Fruit fly (Drosophila melanogaster) whole organism, embryonic: ENCODE results near the gene Elba2.
A peak's percentile ranks its signal among the peaks of the same experiment; 100 is the strongest.

Experiments
- Asciz ChIP-seq: fragments of 200-800 bp; sonication (Bioruptor generic); optimal IDR thresholded peaks from 2 replicates; lab custom pipeline; 2017; ENCODE audit warnings: missing biosample characterization, mild to moderate bottlenecking, missing genetic modification characterization, missing genetic modification reagents
- BEAF-32 ChIP-seq: fragments of 200-800 bp; sonication (Bioruptor generic); optimal IDR thresholded peaks from 3 replicates; lab custom pipeline; 2017; ENCODE audit warnings: missing biosample characterization, missing genetic modification characterization, mild to moderate bottlenecking, moderate library complexity, missing genetic modification reagents
- Bgb ChIP-seq: fragments of 200-800 bp; sonication (Bioruptor generic); IDR thresholded peaks from 2 replicates; pipeline ENCODE4 v1.3.6; 2022; ENCODE audit warnings: missing biosample characterization, missing genetic modification characterization; ENCODE audit not compliant: partially characterized antibody
- CG10543 ChIP-seq: fragments of 200-800 bp; sonication (Bioruptor generic); optimal IDR thresholded peaks from 3 replicates; lab custom pipeline; 2017; ENCODE audit warnings: missing biosample characterization, mild to moderate bottlenecking, missing genetic modification characterization, moderate library complexity
- CG10565 ChIP-seq: fragments of 200-800 bp; sonication (Bioruptor generic); optimal IDR thresholded peaks from 3 replicates; lab custom pipeline; 2016; ENCODE audit warnings: missing biosample characterization, mild to moderate bottlenecking, missing genetic modification characterization
- CG10654 ChIP-seq: fragments of 200-800 bp; sonication (Bioruptor generic); optimal IDR thresholded peaks from 2 replicates; lab custom pipeline; 2016; ENCODE audit warnings: missing biosample characterization, missing genetic modification characterization
- CG10959 ChIP-seq: fragments of 200-800 bp; sonication (Bioruptor generic); IDR thresholded peaks from 2 replicates; pipeline ENCODE4 v1.3.6; 2022; ENCODE audit warnings: missing biosample characterization, missing genetic modification characterization
- CG10979 ChIP-seq: fragments of 200-800 bp; sonication (Bioruptor generic); optimal IDR thresholded peaks from 2 replicates; lab custom pipeline; 2018; ENCODE audit warnings: missing biosample characterization, mild to moderate bottlenecking, missing genetic modification characterization, moderate library complexity
- CG12659 ChIP-seq: fragments of 200-800 bp; sonication (Bioruptor generic); optimal IDR thresholded peaks from 3 replicates; lab custom pipeline; 2017; ENCODE audit warnings: mild to moderate bottlenecking, missing biosample characterization, missing genetic modification reagents, missing genetic modification characterization
- CG14710 ChIP-seq: fragments of 200-800 bp; sonication (Bioruptor generic); optimal IDR thresholded peaks from 3 replicates; lab custom pipeline; 2019; ENCODE audit warnings: missing biosample characterization, mild to moderate bottlenecking, missing genetic modification characterization, moderate library complexity
- CG1603 ChIP-seq: fragments of 200-800 bp; sonication (Bioruptor generic); optimal IDR thresholded peaks from 2 replicates; lab custom pipeline; 2019; ENCODE audit warnings: missing biosample characterization, mild to moderate bottlenecking, missing genetic modification characterization, moderate library complexity
- CG17385 ChIP-seq: fragments of 200-800 bp; sonication (Bioruptor generic); optimal IDR thresholded peaks from 3 replicates; lab custom pipeline; 2018; ENCODE audit warnings: missing biosample characterization, mild to moderate bottlenecking, missing genetic modification characterization
- CG17829 ChIP-seq: fragments of 200-800 bp; optimal IDR thresholded peaks from 2 replicates; lab custom pipeline; 2019; ENCODE audit warnings: missing biosample characterization, mild to moderate bottlenecking, missing genetic modification characterization, moderate library complexity
- CG18011 ChIP-seq: fragments of 200-800 bp; sonication (Bioruptor generic); optimal IDR thresholded peaks from 2 replicates; lab custom pipeline; 2017; ENCODE audit warnings: missing biosample characterization, missing genetic modification characterization, mild to moderate bottlenecking, moderate library complexity, missing genotype
- CG1832 ChIP-seq: fragments of 200-800 bp; sonication (Bioruptor generic); optimal IDR thresholded peaks from 2 replicates; lab custom pipeline; 2017; ENCODE audit warnings: missing biosample characterization, mild to moderate bottlenecking, missing genetic modification characterization, inconsistent platforms
- CG18476 ChIP-seq: fragments of 200-800 bp; sonication (Bioruptor generic); optimal IDR thresholded peaks from 2 replicates; lab custom pipeline; 2016; ENCODE audit warnings: missing biosample characterization, mild to moderate bottlenecking, missing genetic modification characterization
- CG18764 ChIP-seq: fragments of 200-800 bp; sonication (Bioruptor generic); optimal IDR thresholded peaks from 3 replicates; lab custom pipeline; 2016; ENCODE audit warnings: missing biosample characterization, missing genetic modification characterization
- CG2678 ChIP-seq: fragments of 200-800 bp; sonication (Bioruptor generic); optimal IDR thresholded peaks from 3 replicates; lab custom pipeline; 2019; ENCODE audit warnings: missing biosample characterization, mild to moderate bottlenecking, missing genetic modification characterization, moderate library complexity
- CG2712 ChIP-seq: fragments of 200-800 bp; optimal IDR thresholded peaks from 3 replicates; lab custom pipeline; 2019; ENCODE audit warnings: missing biosample characterization, mild to moderate bottlenecking, missing genetic modification characterization, moderate library complexity
- CG30403 ChIP-seq: fragments of 200-800 bp; sonication (Bioruptor generic); optimal IDR thresholded peaks from 3 replicates; lab custom pipeline; 2016; ENCODE audit warnings: missing biosample characterization, missing genetic modification characterization
- CG33557 ChIP-seq: fragments of 200-800 bp; sonication (Bioruptor generic); optimal IDR thresholded peaks from 2 replicates; lab custom pipeline; 2019; ENCODE audit warnings: missing biosample characterization, mild to moderate bottlenecking, missing genetic modification characterization, moderate library complexity
- CG34224 ChIP-seq: fragments of 200-800 bp; sonication (Bioruptor generic); IDR thresholded peaks from 3 replicates; pipeline ENCODE4 v1.3.6; 2022; ENCODE audit warnings: missing biosample characterization, missing genetic modification characterization; ENCODE audit not compliant: partially characterized antibody
- CG34376 ChIP-seq: fragments of 200-800 bp; sonication (Bioruptor generic); optimal IDR thresholded peaks from 2 replicates; lab custom pipeline; 2018; ENCODE audit warnings: missing biosample characterization, mild to moderate bottlenecking, missing genetic modification characterization
- CG4707 ChIP-seq: fragments of 200-800 bp; sonication (Bioruptor generic); optimal IDR thresholded peaks from 2 replicates; lab custom pipeline; 2018; ENCODE audit warnings: missing biosample characterization, mild to moderate bottlenecking, missing genetic modification characterization, moderate library complexity
- CG6689 ChIP-seq: fragments of 200-800 bp; sonication (Bioruptor generic); IDR thresholded peaks from 2 replicates; pipeline ENCODE4 v1.3.6; 2022; ENCODE audit warnings: missing biosample characterization, missing genetic modification characterization
- CG6791 ChIP-seq: fragments of 200-800 bp; sonication (Bioruptor generic); IDR thresholded peaks from 3 replicates; pipeline ENCODE4 v1.3.6; 2022; ENCODE audit warnings: missing biosample characterization, missing genetic modification characterization; ENCODE audit not compliant: partially characterized antibody
- CG6854 ChIP-seq: fragments of 200-800 bp; sonication (Bioruptor generic); optimal IDR thresholded peaks from 3 replicates; lab custom pipeline; 2017; ENCODE audit warnings: missing biosample characterization, mild to moderate bottlenecking, missing genetic modification characterization
- CG7839 ChIP-seq: fragments of 200-800 bp; sonication (Bioruptor generic); optimal IDR thresholded peaks from 3 replicates; lab custom pipeline; 2018; ENCODE audit warnings: missing biosample characterization, mild to moderate bottlenecking, missing genetic modification characterization, moderate library complexity
- CTCF ChIP-seq: fragments of 200-800 bp; sonication (Bioruptor generic); optimal IDR thresholded peaks from 2 replicates; lab custom pipeline; 2017; ENCODE audit warnings: missing biosample characterization, mild to moderate bottlenecking, missing genetic modification characterization, moderate library complexity
- CoRest ChIP-seq: fragments of 200-800 bp; sonication (Bioruptor generic); optimal IDR thresholded peaks from 3 replicates; lab custom pipeline; 2018; ENCODE audit warnings: missing biosample characterization, mild to moderate bottlenecking, missing genetic modification characterization, moderate library complexity
- D19B ChIP-seq: fragments of 200-800 bp; sonication (Bioruptor generic); optimal IDR thresholded peaks from 2 replicates; lab custom pipeline; 2017; ENCODE audit warnings: missing biosample characterization, mild to moderate bottlenecking, missing genetic modification characterization
- Dip2 ChIP-seq: fragments of 200-800 bp; sonication (Bioruptor generic); IDR thresholded peaks from 2 replicates; pipeline ENCODE4 v1.3.6; 2022; ENCODE audit warnings: missing biosample characterization, missing genetic modification characterization
- Elba2 ChIP-seq: fragments of 200-800 bp; sonication (Bioruptor generic); optimal IDR thresholded peaks from 3 replicates; lab custom pipeline; 2016; ENCODE audit warnings: missing biosample characterization, missing genetic modification characterization
- Hey ChIP-seq: fragments of 200-800 bp; sonication (Bioruptor generic); optimal IDR thresholded peaks from 3 replicates; lab custom pipeline; 2018; ENCODE audit warnings: missing biosample characterization, mild to moderate bottlenecking, missing genetic modification characterization
- HmgD ChIP-seq: fragments of 200-800 bp; sonication (Bioruptor generic); optimal IDR thresholded peaks from 3 replicates; lab custom pipeline; 2016; ENCODE audit warnings: missing biosample characterization, missing genetic modification characterization
- Mad ChIP-seq: fragments of 200-800 bp; sonication (Bioruptor generic); optimal IDR thresholded peaks from 2 replicates; lab custom pipeline; 2016; ENCODE audit warnings: missing biosample characterization, missing genetic modification characterization
- Sox100B ChIP-seq: fragments of 200-800 bp; sonication (Bioruptor generic); optimal IDR thresholded peaks from 3 replicates; lab custom pipeline; 2018; ENCODE audit warnings: missing biosample characterization, mild to moderate bottlenecking, missing genetic modification characterization
- Ssrp ChIP-seq: fragments of 200-800 bp; sonication (Bioruptor generic); optimal IDR thresholded peaks from 2 replicates; lab custom pipeline; 2018; ENCODE audit warnings: missing biosample characterization, mild to moderate bottlenecking, missing genetic modification characterization, moderate library complexity
- Taf1 ChIP-seq: fragments of 200-800 bp; sonication (Bioruptor generic); IDR thresholded peaks from 2 replicates; pipeline ENCODE4 v1.3.6; 2022; ENCODE audit warnings: missing biosample characterization, missing genetic modification characterization
- ap ChIP-seq: fragments of 200-800 bp; sonication (Bioruptor generic); IDR thresholded peaks from 2 replicates; pipeline ENCODE4 v1.3.6; 2022; ENCODE audit warnings: missing biosample characterization, missing genetic modification characterization
- crp ChIP-seq, 2 experiments: fragments of 200-800 bp; sonication (Bioruptor generic); optimal IDR thresholded peaks; 2 replicates in 1 of 2; 3 replicates in 1 of 2; lab custom pipeline; 2017; ENCODE audit warnings: missing biosample characterization in 2 of 2, missing genetic modification characterization in 2 of 2, mild to moderate bottlenecking in 1 of 2, moderate library complexity in 1 of 2
- dmrt11E ChIP-seq: fragments of 200-800 bp; sonication (Bioruptor generic); optimal IDR thresholded peaks from 3 replicates; lab custom pipeline; 2018; ENCODE audit warnings: missing biosample characterization, mild to moderate bottlenecking, missing genetic modification characterization, moderate library complexity
- emc ChIP-seq: fragments of 200-800 bp; sonication (Bioruptor generic); optimal IDR thresholded peaks from 2 replicates; lab custom pipeline; 2016; ENCODE audit warnings: missing biosample characterization, missing genetic modification characterization
- grau ChIP-seq: fragments of 200-800 bp; optimal IDR thresholded peaks from 3 replicates; lab custom pipeline; 2019; ENCODE audit warnings: missing biosample characterization, mild to moderate bottlenecking, missing genetic modification characterization, moderate library complexity
- mam ChIP-seq: fragments of 200-800 bp; sonication (Bioruptor generic); optimal IDR thresholded peaks from 3 replicates; lab custom pipeline; 2016; ENCODE audit warnings: missing biosample characterization, missing genetic modification characterization
- row ChIP-seq: fragments of 200-800 bp; sonication (Bioruptor generic); IDR thresholded peaks from 3 replicates; pipeline ENCODE4 v1.3.6; 2022; ENCODE audit warnings: missing biosample characterization, missing genetic modification characterization
- salm ChIP-seq: fragments of 200-800 bp; sonication (Bioruptor generic); optimal IDR thresholded peaks from 2 replicates; lab custom pipeline; 2018; ENCODE audit warnings: missing biosample characterization, mild to moderate bottlenecking, missing genetic modification characterization
- twi ChIP-seq: fragments of 200-800 bp; optimal IDR thresholded peaks from 2 replicates; lab custom pipeline; 2019; ENCODE audit warnings: missing biosample characterization, mild to moderate bottlenecking, missing genetic modification characterization, moderate library complexity
- zfh2 ChIP-seq: fragments of 200-800 bp; sonication (Bioruptor generic); optimal IDR thresholded peaks from 2 replicates; lab custom pipeline; 2016; ENCODE audit warnings: missing biosample characterization, missing genetic modification characterization

Elba2 gene

DNA sequence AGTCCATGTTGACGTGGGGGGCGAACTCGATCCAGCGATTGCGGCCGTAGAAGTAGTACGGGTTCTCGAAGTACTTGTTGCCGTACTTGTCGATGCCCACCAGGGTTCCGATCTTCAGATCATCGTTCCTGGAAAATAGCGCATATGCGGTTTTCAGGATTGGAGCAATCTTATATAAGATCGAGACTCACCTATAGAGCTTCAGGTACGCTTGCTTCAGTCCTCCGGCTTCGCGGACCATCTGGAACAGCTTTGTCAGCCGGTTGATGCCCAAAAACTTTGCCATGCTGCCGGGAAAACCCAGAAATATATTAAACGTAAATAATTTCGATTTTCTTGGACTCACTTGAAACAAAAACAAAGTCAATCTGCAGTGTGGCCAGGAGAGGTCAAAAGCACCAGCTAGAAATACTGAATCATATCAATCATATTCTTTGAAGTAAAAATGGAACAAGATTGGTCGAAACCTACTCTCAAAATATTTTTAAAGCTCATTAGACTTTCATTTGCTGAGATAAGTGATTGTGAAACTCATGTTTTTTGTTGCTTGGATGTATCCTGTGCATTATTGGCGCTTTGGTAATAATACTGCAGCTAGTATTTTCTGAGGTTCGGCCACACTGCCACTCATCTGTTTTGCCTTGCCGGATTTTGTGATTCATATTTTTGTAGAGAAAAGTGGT is 2.3 kb downstream of the Elba2 start, which contains the start of the genes ND-B17.2 and Arpc5:
TSS of gene ND-B17.2 (minus strand) at position 504 of the 683 bp plus-strand sequence.
TSS of gene Arpc5 (plus strand) at position 624 of the 683 bp plus-strand sequence.
- TF ChIP-seq CG18011 (peak; percentile 26), Mad (GFP tag; lab: Kevin White, UChicago) (peak; percentile 1), Dip2 (GFP tag; lab: Robert Waterston, UW) (no peak), CoRest (tag; lab: Kevin White, UChicago) (peak; percentile 42), D19B (GFP tag; lab: Kevin White, UChicago) (no peak), CG10979 (tag; lab: Kevin White, UChicago) (peak; percentile 33), CG2712 (tag; lab: Kevin White, UChicago) (peak; percentile 26), CG10959 (GFP tag; lab: Robert Waterston, UW) (no peak), crp (GFP tag; optimal IDR thresholded peaks at IDR 0.05; lab: Kevin White, UChicago) (peak in 1 of 2 experiments; percentile 85), CG6791 (no peak), Bgb (GFP tag; lab: Robert Waterston, UW) (no peak), CG33557 (GFP tag; lab: Kevin White, UChicago) (peak; percentile 7), CG4707 (GFP tag; lab: Kevin White, UChicago) (no peak), zfh2 (peak; percentile 13), Elba2 (GFP tag; lab: Kevin White, UChicago) (peak; percentile 83), Sox100B (GFP tag; lab: Kevin White, UChicago) (no peak), Ssrp (tag; lab: Kevin White, UChicago) (no peak), dmrt11E (tag; lab: Kevin White, UChicago) (peak; percentile 16), CG30403 (GFP tag; lab: Kevin White, UChicago) (peak; percentile 19), CG18476 (peak; percentile 6), CG1603 (peak; percentile 59), ap (GFP tag; lab: Robert Waterston, UW) (no peak), CG10565 (GFP tag; lab: Kevin White, UChicago) (no peak), Hey (no peak), CTCF (GFP tag; lab: Kevin White, UChicago) (peak; percentile 57), HmgD (GFP tag; lab: Kevin White, UChicago) (peak; percentile 33), CG2678 (tag; lab: Kevin White, UChicago) (no peak), CG17385 (GFP tag; lab: Kevin White, UChicago) (no peak), CG1832 (GFP tag; lab: Kevin White, UChicago) (no peak), emc (GFP tag; lab: Kevin White, UChicago) (no peak), CG17829 (tag; lab: Kevin White, UChicago) (peak; percentile 49), salm (tag; lab: Kevin White, UChicago) (no peak), CG34224 (GFP tag; lab: Robert Waterston, UW) (no peak), CG18764 (no peak), grau (tag; lab: Kevin White, UChicago) (peak; percentile 37), CG7839 (tag; lab: Kevin White, UChicago) (no peak), CG6854 (GFP tag; lab: Kevin White, UChicago) (no peak), Asciz (GFP tag; lab: Kevin White, UChicago) (no peak), CG10543 (GFP tag; lab: Kevin White, UChicago) (no peak), Taf1 (no peak), BEAF-32 (GFP tag; lab: Kevin White, UChicago) (peak; percentile 42), CG10654 (GFP tag; lab: Kevin White, UChicago) (no peak), CG12659 (GFP tag; lab: Kevin White, UChicago) (peak; percentile 52), row (GFP tag; lab: Robert Waterston, UW) (peak; percentile 75), mam (peak; percentile 13), CG14710 (tag; lab: Kevin White, UChicago) (peak; percentile 61), CG6689 (no peak), twi (tag; lab: Kevin White, UChicago) (peak; percentile 76), CG34376 (GFP tag; lab: Kevin White, UChicago) (no peak)
